Fruit fly (Drosophila melanogaster) whole organism, pupa: ENCODE data around the gene CG34367.

Source experiments
- CG10348 ChIP-seq: fragments of 200-800 bp; sonication (Bioruptor generic); IDR thresholded peaks from 2 replicates; pipeline ENCODE4 v1.3.6; 2022; ENCODE audit warnings: missing biosample characterization, missing genetic modification characterization
- rn ChIP-seq: fragments of 200-800 bp; sonication (Bioruptor generic); IDR thresholded peaks from 2 replicates; pipeline ENCODE4 v1.3.6; 2022; ENCODE audit warnings: missing biosample characterization, missing genetic modification characterization

- no peak for TF ChIP-seq rn (GFP tag; lab: Robert Waterston, UW)
- no peak for TF ChIP-seq CG10348 (GFP tag; lab: Robert Waterston, UW)
Measured at dm6 chr2L:10342471-10342870, 11.2 kb downstream of the CG34367 start, which contains the start of gene Sps2.
